Fruit fly (Drosophila melanogaster): ENCODE data around the gene CG14218.

Gene CG14218

DNA sequence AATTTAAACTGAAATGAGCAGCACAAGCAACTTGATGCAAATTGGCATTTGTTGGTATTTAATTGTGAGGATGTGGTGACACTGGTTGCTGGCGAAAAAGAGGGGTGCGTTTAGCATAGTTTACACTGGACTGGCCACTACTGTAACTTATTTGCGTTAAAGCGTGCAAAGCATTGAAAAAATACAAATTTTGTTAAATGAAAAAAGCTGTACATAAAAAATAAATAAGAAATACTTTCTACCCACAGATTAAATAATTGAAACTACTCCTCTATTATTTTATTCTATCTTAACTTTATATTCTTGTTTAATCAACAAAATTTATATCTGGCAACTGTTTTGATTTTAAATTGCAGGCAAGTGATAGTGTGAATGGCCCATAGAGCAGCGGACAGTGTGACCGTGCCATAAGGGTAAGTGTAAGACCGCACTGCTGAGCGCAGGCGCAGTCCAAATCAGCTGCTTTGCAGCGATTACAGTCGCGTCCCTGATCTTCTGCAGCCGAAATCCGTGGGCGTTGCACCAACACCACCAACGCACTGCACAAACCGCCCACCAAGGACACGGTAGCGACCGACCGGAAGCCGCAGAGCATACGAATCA lies 16.0 kb downstream of the CG14218 start, which contains the start of the genes Grip84 and car (continued):
- no peak for TF ChIP-seq knrl (GFP tag; IDR thresholded peaks at IDR 0.05; ENCODE audit: partially characterized antibody)
- TF ChIP-seq CG4820 (GFP tag; optimal IDR thresholded peaks at IDR 0.05) = peak; percentile 50
- peak; percentile 25 for TF ChIP-seq da (GFP tag; optimal IDR thresholded peaks at IDR 0.05)
- peak; percentile 76; the same call in 1 of the 2 replicates for TF ChIP-seq CG9932 (GFP tag; IDR thresholded peaks at IDR 0.05)
- TF ChIP-seq en (GFP tag; optimal IDR thresholded peaks at IDR 0.05) = no peak
- no peak for TF ChIP-seq her (GFP tag; optimal IDR thresholded peaks at IDR 0.05)
- TF ChIP-seq pzg (GFP tag; optimal IDR thresholded peaks at IDR 0.05) = peak; percentile 53
- no peak for TF ChIP-seq corto (GFP tag; optimal IDR thresholded peaks at IDR 0.05)
- TF ChIP-seq CG8924 (tag; optimal IDR thresholded peaks at IDR 0.05) = peak; percentile 76
- TF ChIP-seq Neu2 (GFP tag; optimal IDR thresholded peaks at IDR 0.05; ENCODE audit: borderline replicate concordance) = no peak
- TF ChIP-seq CG11504 (tag; optimal IDR thresholded peaks at IDR 0.05) = no peak
- TF ChIP-seq Aef1 (GFP tag; IDR thresholded peaks at IDR 0.05) = peak; percentile 57
- peak; percentile 41 for TF ChIP-seq Elba2 (GFP tag; optimal IDR thresholded peaks at IDR 0.05)
- TF ChIP-seq h (optimal IDR thresholded peaks at IDR 0.05) = no peak
- no peak for TF ChIP-seq Stat92E (GFP tag; optimal IDR thresholded peaks at IDR 0.05)
- TF ChIP-seq Gug (GFP tag; IDR thresholded peaks at IDR 0.05) = peak; percentile 58; the same call in 2 of the 4 replicates
- TF ChIP-seq eyg (GFP tag; optimal IDR thresholded peaks at IDR 0.05) = no peak
- TF ChIP-seq CG15514 (GFP tag; optimal IDR thresholded peaks at IDR 0.05) = no peak
- TF ChIP-seq CG11695 (GFP tag; IDR thresholded peaks at IDR 0.05) = 0 out of 3 replicates have a peak, but pooled peaks have one; percentile 33
- TF ChIP-seq CG2199 (GFP tag; IDR thresholded peaks at IDR 0.05) = no peak
- TF ChIP-seq ind (GFP tag; optimal IDR thresholded peaks at IDR 0.05) = peak; percentile 61
- peak in 1 of 2 experiments; percentile 24 for TF ChIP-seq Dfd (GFP tag; optimal IDR thresholded peaks at IDR 0.05)
- TF ChIP-seq croc (GFP tag; conservative IDR thresholded peaks at IDR 0.05) = peak; percentile 58; the same call in 2 of the 3 replicates
- no peak for TF ChIP-seq tio (GFP tag; optimal IDR thresholded peaks at IDR 0.05)
- TF ChIP-seq wdn (GFP tag; IDR thresholded peaks at IDR 0.05) = peak; percentile 48; the same call in 1 of the 2 replicates
- peak; percentile 76 for TF ChIP-seq CG2712 (tag; optimal IDR thresholded peaks at IDR 0.05)
- no peak for TF ChIP-seq Nf-YA (GFP tag; IDR thresholded peaks at IDR 0.05)
- TF ChIP-seq MBD-R2 (GFP tag; IDR thresholded peaks at IDR 0.05) = peak; percentile 93
- no peak for TF ChIP-seq hbn (GFP tag; IDR thresholded peaks at IDR 0.05; ENCODE audit: partially characterized antibody)
- peak; percentile 96 for TF ChIP-seq ssp (GFP tag; IDR thresholded peaks at IDR 0.05)
- 0 out of 3 replicates have a peak, but pooled peaks have one; percentile 48 for TF ChIP-seq Mrtf (GFP tag; IDR thresholded peaks at IDR 0.05)
- TF ChIP-seq CG18011 (GFP tag; optimal IDR thresholded peaks at IDR 0.05) = peak; percentile 17
- no peak for TF ChIP-seq ato (GFP tag; IDR thresholded peaks at IDR 0.05; ENCODE audit: partially characterized antibody)
- peak; percentile 51 for TF ChIP-seq Max (GFP tag; optimal IDR thresholded peaks at IDR 0.05)
- no peak for TF ChIP-seq D (optimal IDR thresholded peaks at IDR 0.05)
- no peak for TF ChIP-seq D (GFP tag; optimal IDR thresholded peaks at IDR 0.05)
- no peak for TF ChIP-seq bowl (GFP tag; IDR thresholded peaks at IDR 0.05)
- TF ChIP-seq Meics (GFP tag; optimal IDR thresholded peaks at IDR 0.05) = peak; percentile 68
- no peak for TF ChIP-seq CG3726 (GFP tag; IDR thresholded peaks at IDR 0.05)

DNA sequence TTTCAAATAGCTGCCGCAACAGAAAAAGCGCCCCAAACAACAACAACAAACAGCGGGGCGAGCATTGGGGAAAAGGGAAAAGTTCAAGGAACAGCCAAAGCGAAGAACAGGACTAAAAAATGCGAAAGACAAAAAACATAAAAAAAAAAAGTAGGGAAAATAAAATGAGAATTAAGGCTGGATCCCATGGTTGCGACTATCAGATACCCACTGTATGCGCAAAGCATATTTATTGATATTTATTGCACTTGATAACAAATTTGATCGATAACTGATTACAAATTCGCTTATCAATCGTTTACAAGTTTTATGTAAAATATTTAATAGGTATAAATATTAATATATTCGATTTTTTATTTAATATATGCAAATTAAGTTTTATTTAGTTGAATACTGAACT lies 32.2 kb downstream of the CG14218 start:
- TF ChIP-seq aop (GFP tag; IDR thresholded peaks at IDR 0.05) (no peak), Deaf1 (tag; optimal IDR thresholded peaks at IDR 0.05) (no peak), Lim3 (GFP tag; IDR thresholded peaks at IDR 0.05) (no peak), CG16813 (GFP tag; IDR thresholded peaks at IDR 0.05; ENCODE audit: partially characterized antibody) (0 out of 3 replicates have a peak, but pooled peaks have one; percentile 33), CG7786 (GFP tag; optimal IDR thresholded peaks at IDR 0.05) (no peak), Aef1 (GFP tag; IDR thresholded peaks at IDR 0.05) (no peak), HLH54F (GFP tag; optimal IDR thresholded peaks at IDR 0.05) (no peak), nerfin-2 (GFP tag; IDR thresholded peaks at IDR 0.05; ENCODE audit: partially characterized antibody) (no peak), Gsc (GFP tag; IDR thresholded peaks at IDR 0.05) (no peak), HLH4C (GFP tag; IDR thresholded peaks at IDR 0.05; ENCODE audit: partially characterized antibody) (peak; percentile 54; the same call in 2 of the 3 replicates), Mad (GFP tag; optimal IDR thresholded peaks at IDR 0.05) (no peak), abd-A (tag; optimal IDR thresholded peaks at IDR 0.05) (no peak), hb (GFP tag; IDR thresholded peaks at IDR 0.05; ENCODE audit: partially characterized antibody) (peak; percentile 64; the same call in 1 of the 3 replicates), CG17186 (GFP tag; optimal IDR thresholded peaks at IDR 0.05) (no peak), Sin3A (optimal IDR thresholded peaks at IDR 0.05) (no peak)

All from whole organism, embryonic.